3 worm cellular contexts compared by ENCODE assay signal in genomic region chrX:4788958-4789357, ce11.
A peak's percentile ranks its signal among the peaks of the same experiment; 100 is the strongest.
TF ChIP-seq lines count a peak whose summit lies in the region.

No protein-coding gene starts in this region.

TF ChIP-seq in whole organism, L4 larva, 104 proteins besides CTCF, POLR2A, EP300 and RAD21 (continued from another document and continues in another):
- TF ChIP-seq arid-1 (GFP tag; conservative IDR thresholded peaks at IDR 0.05; lab: Robert Waterston, UW), result peak; percentile 89
- no peak for TF ChIP-seq ceh-32 (tag; optimal IDR thresholded peaks at IDR 0.05; lab: Kevin White, UChicago; ENCODE audit: poor library complexity)
- peak; percentile 60 for TF ChIP-seq hlh-11 (tag; optimal IDR thresholded peaks at IDR 0.05; lab: Kevin White, UChicago)
- TF ChIP-seq dmd-8 (GFP tag; IDR thresholded peaks at IDR 0.05; lab: Robert Waterston, UW), result peak; percentile 90
- TF ChIP-seq F10B5.3 (tag; optimal IDR thresholded peaks at IDR 0.05; lab: Kevin White, UChicago), result peak; percentile 51
- TF ChIP-seq unc-62 (GFP tag; optimal IDR thresholded peaks at IDR 0.05 in 1 of 2; lab: Kevin White, UChicago), result peak in 1 of 2 experiments; percentile 18
- no peak for TF ChIP-seq unc-62 (tag; optimal IDR thresholded peaks at IDR 0.05; lab: Kevin White, UChicago)
- TF ChIP-seq lin-13 (GFP tag; optimal IDR thresholded peaks at IDR 0.05; lab: Kevin White, UChicago), result peak; percentile 22
- peak; percentile 29 for TF ChIP-seq nhr-48 (tag; optimal IDR thresholded peaks at IDR 0.05; lab: Kevin White, UChicago)
- no peak for TF ChIP-seq zip-2 (tag; optimal IDR thresholded peaks at IDR 0.05; lab: Kevin White, UChicago)
- peak; percentile 89 for TF ChIP-seq duxl-1 (tag; optimal IDR thresholded peaks at IDR 0.05; lab: Kevin White, UChicago; ENCODE audit: poor library complexity)
- TF ChIP-seq mxl-2 (GFP tag; conservative IDR thresholded peaks at IDR 0.05; lab: Robert Waterston, UW), result peak; percentile 61; the same call in 1 of the 2 replicates
- no peak for TF ChIP-seq daf-8 (GFP tag; IDR thresholded peaks at IDR 0.05; lab: Robert Waterston, UW)
- peak; percentile 60; the same call in 1 of the 2 replicates for TF ChIP-seq D1046.2 (GFP tag; IDR thresholded peaks at IDR 0.05; lab: Robert Waterston, UW)
- TF ChIP-seq madf-9 (GFP tag; conservative IDR thresholded peaks at IDR 0.05; lab: Robert Waterston, UW), result peak; percentile 69; the same call in 1 of the 2 replicates
- no peak for TF ChIP-seq egl-27 (tag; optimal IDR thresholded peaks at IDR 0.05; lab: Kevin White, UChicago)
- peak; percentile 30 for TF ChIP-seq R02D3.7 (tag; optimal IDR thresholded peaks at IDR 0.05; lab: Kevin White, UChicago)
- TF ChIP-seq fos-1 (tag; optimal IDR thresholded peaks at IDR 0.05; lab: Kevin White, UChicago), result no peak
- peak; percentile 85 for TF ChIP-seq vab-7 (GFP tag; IDR thresholded peaks at IDR 0.05; lab: Robert Waterston, UW)
- TF ChIP-seq dve-1 (tag; optimal IDR thresholded peaks at IDR 0.05; lab: Kevin White, UChicago; ENCODE audit: insufficient read depth), result peak; percentile 72
- peak; percentile 54; the same call in 1 of the 2 replicates for TF ChIP-seq daf-19 (GFP tag; conservative IDR thresholded peaks at IDR 0.05; lab: Robert Waterston, UW)
- no peak for TF ChIP-seq ZK546.5 (tag; optimal IDR thresholded peaks at IDR 0.05; lab: Kevin White, UChicago)
- TF ChIP-seq saeg-2 (GFP tag; IDR thresholded peaks at IDR 0.05; lab: Robert Waterston, UW), result no peak
- TF ChIP-seq spr-1 (tag; optimal IDR thresholded peaks at IDR 0.05; lab: Kevin White, UChicago), result peak; percentile 25
- peak; percentile 30 for TF ChIP-seq mxl-3 (GFP tag; optimal IDR thresholded peaks at IDR 0.05; lab: Kevin White, UChicago)
- no peak for TF ChIP-seq nhr-42 (GFP tag; IDR thresholded peaks at IDR 0.05; lab: Robert Waterston, UW)
- TF ChIP-seq hlh-30 (tag; optimal IDR thresholded peaks at IDR 0.05; lab: Kevin White, UChicago; ENCODE audit: insufficient read depth), result peak; percentile 44
- no peak for TF ChIP-seq lin-15B (tag; optimal IDR thresholded peaks at IDR 0.05; lab: Kevin White, UChicago)
- TF ChIP-seq zfp-3 (GFP tag; conservative IDR thresholded peaks at IDR 0.05; lab: Robert Waterston, UW), result 0 out of 2 replicates have a peak, but pooled peaks have one; percentile 53
- TF ChIP-seq fkh-10 (GFP tag; optimal IDR thresholded peaks at IDR 0.05; lab: Kevin White, UChicago), result no peak
- TF ChIP-seq ces-1 (GFP tag; optimal IDR thresholded peaks at IDR 0.05; lab: Kevin White, UChicago), result no peak
- TF ChIP-seq F26F4.8 (GFP tag; conservative IDR thresholded peaks at IDR 0.05; lab: Robert Waterston, UW), result peak; percentile 92
- no peak for TF ChIP-seq zag-1 (tag; optimal IDR thresholded peaks at IDR 0.05; lab: Kevin White, UChicago)
- TF ChIP-seq pha-4 (GFP tag; IDR thresholded peaks at IDR 0.05; lab: Robert Waterston, UW), result peak; percentile 84
- TF ChIP-seq pha-4 (tag; optimal IDR thresholded peaks at IDR 0.05; lab: Kevin White, UChicago), result no peak
- TF ChIP-seq nhr-77 (tag; optimal IDR thresholded peaks at IDR 0.05; lab: Kevin White, UChicago), result no peak
- TF ChIP-seq Y105C5A.15 (GFP tag; IDR thresholded peaks at IDR 0.05; lab: Robert Waterston, UW), result 0 out of 2 replicates have a peak, but pooled peaks have one; percentile 70
- peak; percentile 6 for TF ChIP-seq nhr-11 (tag; optimal IDR thresholded peaks at IDR 0.05; lab: Kevin White, UChicago)
- TF ChIP-seq attf-4 (tag; optimal IDR thresholded peaks at IDR 0.05; lab: Kevin White, UChicago), result no peak
- no peak for TF ChIP-seq nhr-237 (tag; optimal IDR thresholded peaks at IDR 0.05; lab: Kevin White, UChicago)
- TF ChIP-seq dmd-6 (GFP tag; IDR thresholded peaks at IDR 0.05; lab: Robert Waterston, UW), result peak; percentile 70
- no peak for TF ChIP-seq dpl-1 (GFP tag; optimal IDR thresholded peaks at IDR 0.05; lab: Kevin White, UChicago)

TF ChIP-seq in whole organism, late embryonic, 69 proteins besides CTCF, POLR2A, EP300 and RAD21 (continued from another document):
- no peak for TF ChIP-seq pros-1 (tag; optimal IDR thresholded peaks at IDR 0.05; lab: Kevin White, UChicago)
- TF ChIP-seq hlh-30 (tag; optimal IDR thresholded peaks at IDR 0.05; lab: Kevin White, UChicago; ENCODE audit: insufficient read depth), result no peak
- no peak for TF ChIP-seq ets-4 (tag; optimal IDR thresholded peaks at IDR 0.05; lab: Kevin White, UChicago)
- TF ChIP-seq pat-9 (tag; optimal IDR thresholded peaks at IDR 0.05; lab: Kevin White, UChicago), result peak; percentile 18
- no peak for TF ChIP-seq fkh-10 (GFP tag; optimal IDR thresholded peaks at IDR 0.05; lab: Kevin White, UChicago)
- no peak for TF ChIP-seq ttx-3 (tag; optimal IDR thresholded peaks at IDR 0.05; lab: Kevin White, UChicago)
- TF ChIP-seq hlh-15 (tag; optimal IDR thresholded peaks at IDR 0.05; lab: Kevin White, UChicago), result no peak
- no peak for TF ChIP-seq madf-2 (tag; optimal IDR thresholded peaks at IDR 0.05; lab: Kevin White, UChicago)
- peak; percentile 52 for TF ChIP-seq dve-1 (tag; optimal IDR thresholded peaks at IDR 0.05; lab: Kevin White, UChicago)
- TF ChIP-seq ztf-16 (tag; optimal IDR thresholded peaks at IDR 0.05; lab: Kevin White, UChicago), result no peak
- TF ChIP-seq elt-4 (tag; optimal IDR thresholded peaks at IDR 0.05; lab: Kevin White, UChicago), result no peak
- peak; percentile 21 for TF ChIP-seq fax-1 (tag; optimal IDR thresholded peaks at IDR 0.05; lab: Kevin White, UChicago)
- no peak for TF ChIP-seq zip-5 (tag; optimal IDR thresholded peaks at IDR 0.05; lab: Kevin White, UChicago)
- peak; percentile 69 for TF ChIP-seq ceh-6 (GFP tag; optimal IDR thresholded peaks at IDR 0.05; lab: Kevin White, UChicago)
- no peak for TF ChIP-seq unc-42 (tag; optimal IDR thresholded peaks at IDR 0.05; lab: Kevin White, UChicago)
- no peak for TF ChIP-seq ceh-2 (tag; optimal IDR thresholded peaks at IDR 0.05; lab: Kevin White, UChicago)
- no peak for TF ChIP-seq F13H6.1 (tag; optimal IDR thresholded peaks at IDR 0.05; lab: Kevin White, UChicago)
- no peak for TF ChIP-seq fkh-6 (tag; optimal IDR thresholded peaks at IDR 0.05; lab: Kevin White, UChicago)
- TF ChIP-seq dmd-4 (tag; optimal IDR thresholded peaks at IDR 0.05; lab: Kevin White, UChicago; ENCODE audit: borderline replicate concordance), result no peak
- no peak for TF ChIP-seq ama-1 (optimal IDR thresholded peaks at IDR 0.05; lab: Kevin White, UChicago)
- TF ChIP-seq K02D7.2 (tag; optimal IDR thresholded peaks at IDR 0.05; lab: Kevin White, UChicago), result no peak
- no peak for TF ChIP-seq ceh-22 (tag; optimal IDR thresholded peaks at IDR 0.05; lab: Kevin White, UChicago)
- TF ChIP-seq pqm-1 (tag; optimal IDR thresholded peaks at IDR 0.05; lab: Kevin White, UChicago), result no peak
- no peak for TF ChIP-seq pax-1 (tag; optimal IDR thresholded peaks at IDR 0.05; lab: Kevin White, UChicago)
- no peak for TF ChIP-seq ceh-31 (tag; optimal IDR thresholded peaks at IDR 0.05; lab: Kevin White, UChicago)
- peak; percentile 60 for TF ChIP-seq elt-2 (tag; optimal IDR thresholded peaks at IDR 0.05; lab: Kevin White, UChicago)
- TF ChIP-seq ref-2 (tag; optimal IDR thresholded peaks at IDR 0.05; lab: Kevin White, UChicago), result no peak
- TF ChIP-seq ceh-30 (tag; optimal IDR thresholded peaks at IDR 0.05; lab: Kevin White, UChicago), result no peak
- no peak for TF ChIP-seq pag-3 (tag; optimal IDR thresholded peaks at IDR 0.05; lab: Kevin White, UChicago; ENCODE audit: borderline replicate concordance)
- no peak for TF ChIP-seq lin-11 (tag; optimal IDR thresholded peaks at IDR 0.05; lab: Kevin White, UChicago)
- TF ChIP-seq hlh-13 (GFP tag; optimal IDR thresholded peaks at IDR 0.05; lab: Kevin White, UChicago), result no peak
- peak; percentile 31 for TF ChIP-seq sdc-2 (tag; optimal IDR thresholded peaks at IDR 0.05; lab: Kevin White, UChicago)
- TF ChIP-seq rnt-1 (tag; optimal IDR thresholded peaks at IDR 0.05; lab: Kevin White, UChicago), result no peak
- no peak for TF ChIP-seq sox-4 (tag; optimal IDR thresholded peaks at IDR 0.05; lab: Kevin White, UChicago)
- TF ChIP-seq unc-3 (GFP tag; conservative IDR thresholded peaks at IDR 0.05; lab: Robert Waterston, UW), result peak; percentile 47; the same call in 1 of the 2 replicates
- no peak for TF ChIP-seq unc-3 (tag; optimal IDR thresholded peaks at IDR 0.05; lab: Kevin White, UChicago)
- no peak for TF ChIP-seq pha-4 (tag; optimal IDR thresholded peaks at IDR 0.05; lab: Kevin White, UChicago)
- no peak for TF ChIP-seq ceh-24 (tag; optimal IDR thresholded peaks at IDR 0.05; lab: Kevin White, UChicago)
- TF ChIP-seq nhr-232 (tag; optimal IDR thresholded peaks at IDR 0.05; lab: Kevin White, UChicago), result peak; percentile 44
- no peak for TF ChIP-seq ceh-14 (tag; optimal IDR thresholded peaks at IDR 0.05; lab: Kevin White, UChicago)
- no peak for TF ChIP-seq hlh-8 (tag; optimal IDR thresholded peaks at IDR 0.05; lab: Kevin White, UChicago)
- TF ChIP-seq eyg-1 (tag; optimal IDR thresholded peaks at IDR 0.05; lab: Kevin White, UChicago), result no peak
- no peak for TF ChIP-seq lim-6 (tag; optimal IDR thresholded peaks at IDR 0.05; lab: Kevin White, UChicago)
TF ChIP-seq in whole organism, late embryonic: peak in this region for 16.

TF ChIP-seq in whole organism, mixed stage, embryonic, 35 proteins besides CTCF, POLR2A, EP300 and RAD21 (continued from another document):
- no peak for TF ChIP-seq elt-3 (tag; optimal IDR thresholded peaks at IDR 0.05; lab: Kevin White, UChicago)
- peak; percentile 74 for TF ChIP-seq sem-2 (GFP tag; optimal IDR thresholded peaks at IDR 0.05; lab: Kevin White, UChicago)
- peak; percentile 21 for TF ChIP-seq unc-120 (tag; optimal IDR thresholded peaks at IDR 0.05; lab: Kevin White, UChicago; ENCODE audit: poor library complexity, severe bottlenecking)
